Fruit fly (Drosophila melanogaster) whole organism: ENCODE measurements around the gene Dfd.

Source experiments
- CG8478 ChIP-seq: fragments of >200 bp; optimal IDR thresholded peaks from 2 replicates; lab custom pipeline; 2018; ENCODE audit warnings: inconsistent platforms
- Dll ChIP-seq: fragments of >200 bp; optimal IDR thresholded peaks from 2 replicates; lab custom pipeline; 2017
- EcR ChIP-seq, 2 experiments: fragments of >200 bp; optimal IDR thresholded peaks; 2 replicates each; lab custom pipeline; 2017; ENCODE audit warnings: missing biosample characterization in 2 of 2, missing genetic modification characterization in 2 of 2, missing genetic modification reagents in 2 of 2
- usp ChIP-seq: fragments of >200 bp; optimal IDR thresholded peaks from 2 replicates; lab custom pipeline; 2017; ENCODE audit warnings: missing biosample characterization, missing genetic modification characterization, mixed read lengths

- TF ChIP-seq Dll (lab: Kevin White, UChicago) (no peak), EcR (GFP tag; optimal IDR thresholded peaks at IDR 0.05; lab: Kevin White, UChicago) (no peak), CG8478 (lab: Kevin White, UChicago) (no peak), usp (GFP tag; lab: Kevin White, UChicago) (no peak)
Measured at dm6 chr3R:6818904-6819595, 27.4 kb downstream of the Dfd start.
